Fruit fly (Drosophila melanogaster) S2 (cell line): ENCODE results near the gene CG8420.

ENCODE experiments used
- CG8478 ChIP-seq: fragments of >200 bp; optimal IDR thresholded peaks from 2 replicates; lab custom pipeline; 2018
- CTCF ChIP-seq, 2 experiments: fragments of >200 bp; optimal IDR thresholded peaks; 2 replicates each; lab custom pipeline; 2018

DNA sequence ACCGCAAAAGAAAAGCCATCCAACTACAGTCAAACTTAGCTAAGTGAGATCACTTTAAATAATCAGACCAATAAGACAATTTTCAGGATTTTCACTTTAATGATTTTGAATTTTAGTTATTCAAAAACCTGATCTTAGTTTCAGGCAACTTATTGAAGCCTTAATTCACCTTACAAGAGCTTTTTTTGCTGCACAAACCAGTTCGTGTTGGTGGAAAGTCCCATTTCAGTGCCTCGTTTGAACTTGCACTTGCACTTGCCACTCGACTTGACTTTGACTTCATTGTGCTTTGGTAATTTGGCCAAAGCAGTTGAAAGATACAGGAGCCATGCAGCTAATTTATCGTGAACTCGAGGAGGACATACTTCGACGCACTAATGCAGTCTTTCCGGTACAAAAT lies 5.1 kb downstream of the CG8420 start, which contains the start of gene St2:
- TF ChIP-seq CG8478 (lab: Kevin White, UChicago) = no peak
- no peak for TF ChIP-seq CTCF (optimal IDR thresholded peaks at IDR 0.05; lab: Kevin White, UChicago)
